Worm (Caenorhabditis elegans) whole organism, young adult: ENCODE data around the gene C16D9.8.
A peak's percentile ranks its signal among the peaks of the same experiment; 100 is the strongest.

Source experiments
- B0261.1 ChIP-seq: sonication (generic microtip); optimal IDR thresholded peaks from 2 replicates; lab custom pipeline; 2016; ENCODE audit warnings: mild to moderate bottlenecking, missing genetic modification characterization, moderate library complexity, missing compliant biosample characterization
- F39B2.1 ChIP-seq: fragments of 200-800 bp; sonication (Bioruptor generic); IDR thresholded peaks from 2 replicates; pipeline ENCODE4 v1.3.6; 2022; ENCODE audit warnings: missing genetic modification reagents, missing genetic modification characterization, missing compliant biosample characterization
- F49E8.2 ChIP-seq: sonication (generic microtip); optimal IDR thresholded peaks from 3 replicates; lab custom pipeline; 2017; ENCODE audit warnings: missing genetic modification characterization, mild to moderate bottlenecking, missing compliant biosample characterization, antibody characterized with exemption, moderate library complexity; ENCODE audit not compliant: insufficient read depth
- Y53F4B.3 ChIP-seq: fragments of 200-800 bp; sonication (Bioruptor generic); IDR thresholded peaks from 2 replicates; pipeline ENCODE4 v1.3.6; 2022; ENCODE audit warnings: missing genetic modification reagents, missing genetic modification characterization, missing compliant biosample characterization
- Y79H2A.3 ChIP-seq: fragments of 200-800 bp; sonication (Bioruptor generic); conservative IDR thresholded peaks from 2 replicates; pipeline ENCODE4 v1.3.6; 2022; ENCODE audit warnings: missing genetic modification reagents, missing genetic modification characterization, missing compliant biosample characterization
- Y95B8A.8 ChIP-seq: fragments of 200-800 bp; sonication (Bioruptor generic); IDR thresholded peaks from 2 replicates; pipeline ENCODE4 v1.3.6; 2022; ENCODE audit warnings: missing genetic modification reagents, missing genetic modification characterization, missing compliant biosample characterization
- aptf-2 ChIP-seq: fragments of 200-800 bp; sonication (Bioruptor generic); conservative IDR thresholded peaks from 2 replicates; pipeline ENCODE4 v1.3.6; 2022; ENCODE audit warnings: missing genetic modification reagents, missing genetic modification characterization, missing compliant biosample characterization
- bed-2 ChIP-seq: fragments of 200-800 bp; sonication (Bioruptor generic); IDR thresholded peaks from 2 replicates; pipeline ENCODE4 v1.3.6; 2022; ENCODE audit warnings: missing genetic modification reagents, missing genetic modification characterization, missing compliant biosample characterization
- ceh-27 ChIP-seq: fragments of 200-800 bp; sonication (Bioruptor generic); optimal IDR thresholded peaks from 2 replicates; lab custom pipeline; 2018; ENCODE audit warnings: mild to moderate bottlenecking, missing genetic modification characterization, moderate library complexity, missing compliant biosample characterization
- ceh-91 ChIP-seq: fragments of 200-800 bp; sonication (Bioruptor generic); IDR thresholded peaks from 2 replicates; pipeline ENCODE4 v1.3.6; 2022; ENCODE audit warnings: missing genetic modification reagents, missing genetic modification characterization, missing compliant biosample characterization
- die-1 ChIP-seq: sonication (generic microtip); optimal IDR thresholded peaks from 2 replicates; lab custom pipeline; 2016; ENCODE audit warnings: missing genotype, mild to moderate bottlenecking, missing genetic modification characterization, missing compliant biosample characterization
- dpff-1 ChIP-seq: sonication (generic microtip); optimal IDR thresholded peaks from 2 replicates; lab custom pipeline; 2017; ENCODE audit warnings: mild to moderate bottlenecking, missing genetic modification characterization, missing compliant biosample characterization
- dpl-1 ChIP-seq: fragments of 150-350 bp; optimal IDR thresholded peaks from 2 replicates; lab custom pipeline; 2014; ENCODE audit warnings: missing biosample characterization, missing genetic modification reagents, missing genetic modification characterization
- egrh-3 ChIP-seq: fragments of 200-800 bp; sonication (Bioruptor generic); IDR thresholded peaks from 2 replicates; pipeline ENCODE4 v1.3.6; 2022; ENCODE audit warnings: missing genetic modification reagents, missing genetic modification characterization, missing compliant biosample characterization
- hlh-12 ChIP-seq: sonication (generic microtip); optimal IDR thresholded peaks from 2 replicates; lab custom pipeline; 2016; ENCODE audit warnings: missing genetic modification characterization, missing compliant biosample characterization
- hlh-26 ChIP-seq: fragments of 200-800 bp; sonication (Bioruptor generic); conservative IDR thresholded peaks from 2 replicates; pipeline ENCODE4 v1.3.6; 2022; ENCODE audit warnings: missing genetic modification reagents, missing genetic modification characterization, missing compliant biosample characterization
- lag-1 ChIP-seq: fragments of 200-800 bp; sonication (Bioruptor generic); IDR thresholded peaks from 2 replicates; pipeline ENCODE4 v1.3.6; 2022; ENCODE audit warnings: missing genetic modification reagents, missing genetic modification characterization, missing compliant biosample characterization
- lin-35 ChIP-seq, 3 experiments: fragments of 150-350 bp in 2 of 3; sonication (generic microtip) in 1 of 3; optimal IDR thresholded peaks; 2 replicates each; lab custom pipeline; 2014 to 2018; ENCODE audit warnings: missing biosample characterization in 3 of 3, missing genetic modification characterization in 3 of 3, missing genetic modification reagents in 3 of 3
- lir-1 ChIP-seq: fragments of 200-800 bp; sonication (Bioruptor generic); conservative IDR thresholded peaks from 2 replicates; pipeline ENCODE4 v1.3.6; 2022; ENCODE audit warnings: missing genetic modification reagents, missing genetic modification characterization, missing compliant biosample characterization
- madf-8 ChIP-seq: fragments of 200-800 bp; sonication (Bioruptor generic); conservative IDR thresholded peaks from 2 replicates; pipeline ENCODE4 v1.3.6; 2022; ENCODE audit warnings: missing genetic modification reagents, missing genetic modification characterization, missing compliant biosample characterization
- mel-28 ChIP-seq: sonication (generic microtip); optimal IDR thresholded peaks from 2 replicates; lab custom pipeline; 2016; ENCODE audit warnings: borderline replicate concordance, mild to moderate bottlenecking, missing genetic modification characterization, missing compliant biosample characterization
- nhr-120 ChIP-seq: fragments of 200-800 bp; sonication (Bioruptor generic); IDR thresholded peaks from 2 replicates; pipeline ENCODE4 v1.3.6; 2022; ENCODE audit warnings: missing genetic modification characterization, missing compliant biosample characterization
- nhr-179 ChIP-seq: sonication (generic microtip); optimal IDR thresholded peaks from 2 replicates; lab custom pipeline; 2016; ENCODE audit warnings: mild to moderate bottlenecking, missing genetic modification characterization, missing compliant biosample characterization
- nhr-80 ChIP-seq: sonication (generic microtip); optimal IDR thresholded peaks from 2 replicates; lab custom pipeline; 2016; ENCODE audit warnings: missing genetic modification characterization, missing compliant biosample characterization
- pha-4 ChIP-seq: fragments of 150-350 bp; sonication (generic microtip); optimal IDR thresholded peaks from 2 replicates; lab custom pipeline; 2014; ENCODE audit warnings: missing biosample characterization, missing genetic modification reagents, missing genetic modification characterization
- rcor-1 ChIP-seq: fragments of 200-800 bp; sonication (Bioruptor generic); IDR thresholded peaks from 2 replicates; pipeline ENCODE4 v1.3.6; 2022; ENCODE audit warnings: missing genetic modification reagents, missing genetic modification characterization, missing compliant biosample characterization
- repo-1 ChIP-seq: sonication (generic microtip); optimal IDR thresholded peaks from 2 replicates; lab custom pipeline; 2017; ENCODE audit warnings: mild to moderate bottlenecking, missing genetic modification characterization, missing compliant biosample characterization
- sdz-38 ChIP-seq: sonication (generic microtip); optimal IDR thresholded peaks from 2 replicates; lab custom pipeline; 2016; ENCODE audit warnings: missing genotype, missing genetic modification characterization, missing compliant biosample characterization
- snpc-1.1 ChIP-seq: sonication (generic microtip); optimal IDR thresholded peaks from 2 replicates; lab custom pipeline; 2017; ENCODE audit warnings: missing genetic modification characterization, mild to moderate bottlenecking, missing compliant biosample characterization, antibody characterized with exemption, moderate library complexity, missing genotype, missing genetic modification reagents; ENCODE audit not compliant: insufficient read depth
- tbp1 ChIP-seq: fragments of 200-800 bp; sonication (Bioruptor generic); optimal IDR thresholded peaks from 2 replicates; lab custom pipeline; 2018; ENCODE audit warnings: mild to moderate bottlenecking, missing genetic modification characterization, missing compliant biosample characterization
- tlf-1 ChIP-seq: fragments of 200-800 bp; sonication (Bioruptor generic); optimal IDR thresholded peaks from 2 replicates; lab custom pipeline; 2018; ENCODE audit warnings: mild to moderate bottlenecking, missing genetic modification characterization, missing compliant biosample characterization
- unc-62 ChIP-seq: fragments of 150-350 bp; optimal IDR thresholded peaks from 2 replicates; lab custom pipeline; 2014; ENCODE audit warnings: missing biosample characterization, missing genetic modification reagents, missing genetic modification characterization
- zim-3 ChIP-seq: sonication (generic microtip); optimal IDR thresholded peaks from 2 replicates; lab custom pipeline; 2017; ENCODE audit warnings: mild to moderate bottlenecking, missing genetic modification characterization, moderate library complexity, missing compliant biosample characterization
- ztf-22 ChIP-seq: fragments of 200-800 bp; sonication (Bioruptor generic); optimal IDR thresholded peaks from 2 replicates; lab custom pipeline; 2018; ENCODE audit warnings: mild to moderate bottlenecking, missing genetic modification characterization, moderate library complexity, missing compliant biosample characterization

The C16D9.8 gene

DNA sequence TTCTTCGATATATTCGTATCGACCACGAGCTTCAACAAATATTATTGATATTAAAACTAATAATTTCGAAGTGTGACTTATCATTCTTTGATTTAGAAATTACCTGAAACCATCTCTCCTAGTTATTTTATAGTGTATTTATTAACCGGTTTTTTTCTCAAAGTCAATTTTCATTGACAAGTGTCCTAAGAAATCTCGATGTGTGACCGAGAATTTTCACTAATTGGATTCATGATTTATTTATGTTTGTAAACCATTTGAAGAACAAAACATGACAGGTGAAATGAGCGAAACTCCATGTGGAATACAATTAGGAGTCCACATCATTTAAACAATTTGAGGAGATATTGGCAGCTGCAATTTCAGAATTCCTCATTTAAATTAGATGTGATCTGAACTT, at the start of gene C16D9.8:
TSS of gene C16D9.8 (minus strand) at position 101 of the 400 bp plus-strand sequence.
- TF ChIP-seq madf-8 (GFP tag; lab: Robert Waterston, UW) (no peak), F49E8.2 (tag; lab: Kevin White, UChicago) (no peak), hlh-12 (tag; lab: Kevin White, UChicago) (no peak), bed-2 (GFP tag; lab: Robert Waterston, UW) (no peak), die-1 (tag; lab: Kevin White, UChicago) (no peak), rcor-1 (no peak), ztf-22 (GFP tag; lab: Kevin White, UChicago) (no peak), Y53F4B.3 (GFP tag; lab: Robert Waterston, UW) (no peak), F39B2.1 (GFP tag; lab: Robert Waterston, UW) (no peak), tbp1 (GFP tag; lab: Kevin White, UChicago) (no peak), ceh-27 (GFP tag; lab: Kevin White, UChicago) (no peak), zim-3 (no peak), dpff-1 (no peak), sdz-38 (tag; lab: Kevin White, UChicago) (no peak), Y95B8A.8 (GFP tag; lab: Robert Waterston, UW) (no peak), B0261.1 (tag; lab: Kevin White, UChicago) (no peak)

DNA sequence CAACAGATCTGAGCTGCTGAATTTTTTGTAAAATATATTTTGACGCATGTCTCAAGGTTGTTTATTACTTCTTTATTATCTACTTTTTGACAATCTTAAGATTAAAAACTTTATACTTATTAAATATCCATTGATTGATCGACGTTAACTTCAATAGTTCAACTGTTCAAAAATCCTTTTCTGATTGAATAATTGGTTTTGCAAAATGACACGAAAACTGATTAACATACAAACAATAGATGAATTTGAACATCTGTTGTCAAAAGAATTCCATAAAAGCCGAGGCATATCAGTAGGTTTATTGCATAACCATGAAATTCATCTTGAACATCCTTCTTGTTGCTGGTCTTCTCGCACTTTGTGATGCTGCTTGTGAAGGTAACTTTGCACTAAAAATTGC, 47.8 kb upstream of the C16D9.8 start, which contains the start of gene W02D7.12:
TSS of gene W02D7.12 (plus strand) at position 301 of the 400 bp plus-strand sequence.
- no peak for TF ChIP-seq hlh-26
- TF ChIP-seq repo-1, result no peak
- TF ChIP-seq aptf-2 (GFP tag; lab: Robert Waterston, UW), result no peak
- TF ChIP-seq Y79H2A.3, result no peak
- TF ChIP-seq ceh-91, result no peak
- TF ChIP-seq snpc-1.1, result no peak
- TF ChIP-seq unc-62, result no peak
- TF ChIP-seq tlf-1 (GFP tag; lab: Kevin White, UChicago), result no peak
- TF ChIP-seq lin-35 (GFP tag; optimal IDR thresholded peaks at IDR 0.05; lab: Kevin White, UChicago), result no peak
- TF ChIP-seq mel-28 (tag; lab: Kevin White, UChicago), result no peak
- no peak for TF ChIP-seq dpl-1 (GFP tag; lab: Kevin White, UChicago)

DNA sequence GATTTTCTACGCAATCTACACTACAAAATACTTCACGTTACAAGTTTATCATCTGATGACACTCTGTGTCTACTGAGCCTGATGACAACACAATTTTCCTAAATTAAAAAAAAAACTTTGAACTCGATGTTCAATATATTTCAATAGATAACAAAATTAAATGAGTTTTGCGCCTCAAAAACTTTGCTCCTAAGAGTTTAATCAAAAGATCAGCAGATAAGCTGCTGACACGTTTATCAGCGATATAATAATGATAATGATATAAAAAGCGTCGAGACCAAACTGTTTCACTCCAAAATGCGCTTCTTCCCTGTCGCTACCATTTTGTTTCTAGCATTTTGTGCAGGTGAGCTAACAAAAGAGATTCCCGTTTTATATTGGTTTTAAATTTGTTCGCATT, 44.3 kb upstream of the C16D9.8 start, which contains the start of gene clec-218:
TSS of gene clec-218 (plus strand) at position 262 of the 400 bp plus-strand sequence.
- TF ChIP-seq nhr-80 (tag; lab: Kevin White, UChicago) (peak; percentile 48), pha-4 (no peak), egrh-3 (GFP tag; lab: Robert Waterston, UW) (no peak), lir-1 (GFP tag; lab: Robert Waterston, UW) (no peak), nhr-120 (GFP tag; lab: Robert Waterston, UW) (no peak), nhr-179 (tag; lab: Kevin White, UChicago) (no peak)

DNA sequence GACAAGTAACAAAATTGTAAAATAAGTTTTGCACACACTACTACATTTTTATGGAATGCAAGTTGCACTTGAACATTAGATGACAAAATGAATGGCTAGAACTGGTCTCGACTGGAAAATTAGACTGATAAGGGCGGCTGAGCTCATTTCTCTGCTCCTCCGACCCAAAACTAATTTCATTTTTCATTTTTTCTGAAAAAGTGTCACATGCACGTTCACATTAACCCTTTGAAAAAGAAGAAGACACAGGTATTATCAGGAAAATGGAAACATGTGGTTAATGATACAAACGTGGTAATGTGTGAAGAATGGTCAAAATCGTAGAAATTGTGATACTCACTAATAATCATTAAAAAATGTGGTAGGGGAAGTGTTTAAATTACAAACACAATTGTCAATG, 43.6 kb upstream of the C16D9.8 start:
- no peak for TF ChIP-seq lag-1 (GFP tag; lab: Robert Waterston, UW)
- peak; percentile 82 for TF ChIP-seq nhr-80 (tag; lab: Kevin White, UChicago)
